Worm (Caenorhabditis elegans) whole organism, early embryonic: ENCODE measurements around the gene vha-17.

Experiments used
- B0310.2 ChIP-seq: sonication (generic microtip); optimal IDR thresholded peaks from 2 replicates; lab custom pipeline; 2016; ENCODE audit warnings: mild to moderate bottlenecking, missing genetic modification characterization, missing compliant biosample characterization
- F13C5.2 ChIP-seq: sonication (generic microtip); optimal IDR thresholded peaks from 2 replicates; lab custom pipeline; 2017; ENCODE audit warnings: mild to moderate bottlenecking, missing genetic modification characterization, inconsistent platforms, missing compliant biosample characterization
- aly-1 ChIP-seq: sonication (generic microtip); optimal IDR thresholded peaks from 2 replicates; lab custom pipeline; 2016; ENCODE audit warnings: missing genetic modification characterization, missing compliant biosample characterization
- ama-1 ChIP-seq: fragments of 150-350 bp; optimal IDR thresholded peaks from 2 replicates; lab custom pipeline; 2014
- ceh-13 ChIP-seq: fragments of 200-800 bp; sonication (Bioruptor generic); optimal IDR thresholded peaks from 2 replicates; lab custom pipeline; 2018; ENCODE audit warnings: mild to moderate bottlenecking, missing genetic modification characterization, missing compliant biosample characterization
- ceh-36 ChIP-seq: sonication (generic microtip); optimal IDR thresholded peaks from 2 replicates; lab custom pipeline; 2016; ENCODE audit warnings: missing genetic modification characterization, inconsistent platforms, missing compliant biosample characterization
- ets-7 ChIP-seq: sonication (generic microtip); optimal IDR thresholded peaks from 2 replicates; lab custom pipeline; 2016; ENCODE audit warnings: missing genotype, missing genetic modification characterization, missing compliant biosample characterization
- flt-1 ChIP-seq: fragments of 200-800 bp; sonication (Bioruptor generic); IDR thresholded peaks from 2 replicates; pipeline ENCODE4 v1.3.6; 2022; ENCODE audit warnings: missing genetic modification characterization, missing compliant biosample characterization
- hmbx-1 ChIP-seq: sonication (generic microtip); optimal IDR thresholded peaks from 2 replicates; lab custom pipeline; 2016; ENCODE audit warnings: mild to moderate bottlenecking, missing genetic modification characterization, missing compliant biosample characterization
- hmg-4 ChIP-seq: fragments of 200-800 bp; sonication (Bioruptor generic); optimal IDR thresholded peaks from 2 replicates; lab custom pipeline; 2018; ENCODE audit warnings: mild to moderate bottlenecking, missing genetic modification characterization, missing compliant biosample characterization
- hnd-1 ChIP-seq: sonication (generic microtip); optimal IDR thresholded peaks from 2 replicates; lab custom pipeline; 2016; ENCODE audit warnings: missing genetic modification characterization, missing compliant biosample characterization
- pes-1 ChIP-seq: fragments of 200-800 bp; sonication (Bioruptor generic); IDR thresholded peaks from 2 replicates; pipeline ENCODE4 v1.3.6; 2022; ENCODE audit warnings: missing genetic modification reagents, missing genetic modification characterization, missing compliant biosample characterization
- scrt-1 ChIP-seq: fragments of 200-800 bp; sonication (Bioruptor generic); IDR thresholded peaks from 2 replicates; pipeline ENCODE4 v1.3.6; 2022; ENCODE audit warnings: missing genetic modification characterization, missing compliant biosample characterization
- sea-1 ChIP-seq: fragments of 200-800 bp; sonication (Bioruptor generic); conservative IDR thresholded peaks from 2 replicates; pipeline ENCODE4 v1.3.6; 2022; ENCODE audit warnings: missing genetic modification characterization, missing compliant biosample characterization
- tbx-11 ChIP-seq: fragments of 200-800 bp; sonication (Bioruptor generic); IDR thresholded peaks from 2 replicates; pipeline ENCODE4 v1.3.6; 2022; ENCODE audit warnings: missing genetic modification characterization, missing compliant biosample characterization
- tbx-37 ChIP-seq: fragments of 200-800 bp; sonication (Bioruptor generic); conservative IDR thresholded peaks from 2 replicates; pipeline ENCODE4 v1.3.6; 2022; ENCODE audit warnings: missing genetic modification reagents, missing genetic modification characterization, missing compliant biosample characterization
- tra-4 ChIP-seq: sonication (generic microtip); optimal IDR thresholded peaks from 2 replicates; lab custom pipeline; 2017; ENCODE audit warnings: missing genetic modification characterization, missing compliant biosample characterization

The vha-17 gene

DNA sequence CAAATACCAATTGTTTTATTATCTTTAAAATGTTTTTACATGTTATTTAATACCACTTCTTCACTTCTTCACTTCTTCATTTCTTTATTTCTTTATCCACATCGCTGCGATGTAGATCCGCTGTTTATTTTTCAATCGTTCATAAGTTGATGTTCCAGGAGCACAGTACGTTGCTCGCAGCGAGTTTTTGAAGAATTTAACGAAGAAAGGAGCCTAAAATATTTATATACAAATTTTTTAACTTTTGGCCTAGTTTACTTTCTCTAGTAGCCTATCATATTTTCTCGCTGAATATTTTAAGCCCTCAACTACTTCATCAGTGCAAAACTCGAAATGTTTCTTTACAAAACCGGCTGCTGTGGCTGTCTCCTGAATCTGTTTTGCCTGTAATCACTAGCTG, 3.5 kb upstream of the vha-17 start:
- TF ChIP-seq ama-1 (lab: Kevin White, UChicago) (no peak), pes-1 (no peak), tra-4 (no peak), tbx-11 (no peak), hnd-1 (tag; lab: Kevin White, UChicago) (no peak), tbx-37 (GFP tag; lab: Robert Waterston, UW) (no peak), F13C5.2 (tag; lab: Kevin White, UChicago) (no peak), sea-1 (GFP tag; lab: Robert Waterston, UW) (no peak), ceh-36 (tag; lab: Kevin White, UChicago) (no peak), hmg-4 (no peak), hmbx-1 (tag; lab: Kevin White, UChicago) (no peak)

DNA sequence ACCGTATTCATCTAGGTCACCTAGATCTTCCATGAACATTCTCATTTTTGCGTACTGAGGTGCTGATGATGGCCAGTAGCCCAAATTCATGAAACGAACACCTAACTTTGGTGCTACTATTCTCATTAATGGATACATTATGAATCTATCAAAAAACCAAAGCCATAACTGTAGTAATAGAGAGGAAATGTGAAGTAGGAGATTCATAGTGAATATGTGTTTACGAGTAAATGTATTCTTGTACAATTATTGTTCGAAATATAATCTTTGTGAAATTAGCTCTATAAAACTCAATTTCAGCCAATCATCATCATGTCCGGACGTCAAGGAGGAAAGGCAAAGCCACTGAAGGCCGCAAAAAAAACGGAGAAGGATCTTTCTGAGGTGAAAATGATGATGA, 2.5 kb upstream of the vha-17 start, which contains the start of the genes F49C12.11 and nemt-1:
TSS of gene F49C12.11 (plus strand) at position 301 of the 400 bp plus-strand sequence.
TSS of gene nemt-1 (minus strand) at position 360 of the 400 bp plus-strand sequence.
- no peak for TF ChIP-seq aly-1 (tag; lab: Kevin White, UChicago)
- no peak for TF ChIP-seq F13C5.2 (tag; lab: Kevin White, UChicago)
- no peak for TF ChIP-seq ets-7 (tag; lab: Kevin White, UChicago)
- no peak for TF ChIP-seq ceh-36 (tag; lab: Kevin White, UChicago)
- TF ChIP-seq pes-1 = no peak
- TF ChIP-seq tbx-37 (GFP tag; lab: Robert Waterston, UW) = no peak
- TF ChIP-seq tra-4 = no peak

DNA sequence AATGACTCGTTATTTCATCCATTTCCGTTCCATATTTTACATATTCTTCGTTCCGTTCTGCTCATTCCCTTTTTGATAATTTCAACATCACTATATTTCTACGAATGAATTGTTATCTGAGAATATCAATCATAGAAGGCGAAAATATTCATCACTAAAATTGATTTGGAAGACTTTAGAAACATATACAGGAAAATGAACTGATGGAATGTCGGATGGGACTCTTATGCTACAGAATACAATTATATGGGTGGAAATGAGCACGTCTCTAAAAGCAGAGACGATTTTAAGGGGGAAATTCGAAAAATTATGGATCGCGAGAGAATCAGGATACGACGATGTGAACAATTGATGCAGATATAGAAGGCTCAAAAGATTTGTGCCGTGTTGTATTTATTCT, 1.6 kb upstream of the vha-17 start:
- no peak for TF ChIP-seq hmg-4
- TF ChIP-seq tra-4 = no peak
- no peak for TF ChIP-seq ceh-13 (GFP tag; lab: Kevin White, UChicago)
- no peak for TF ChIP-seq aly-1 (tag; lab: Kevin White, UChicago)
- no peak for TF ChIP-seq flt-1
- no peak for TF ChIP-seq B0310.2 (tag; lab: Kevin White, UChicago)
- TF ChIP-seq hmbx-1 (tag; lab: Kevin White, UChicago) = no peak
- TF ChIP-seq sea-1 (GFP tag; lab: Robert Waterston, UW) = no peak
- no peak for TF ChIP-seq ceh-36 (tag; lab: Kevin White, UChicago)
- TF ChIP-seq ama-1 (lab: Kevin White, UChicago) = no peak
- TF ChIP-seq tbx-37 (GFP tag; lab: Robert Waterston, UW) = no peak
- no peak for TF ChIP-seq hnd-1 (tag; lab: Kevin White, UChicago)

DNA sequence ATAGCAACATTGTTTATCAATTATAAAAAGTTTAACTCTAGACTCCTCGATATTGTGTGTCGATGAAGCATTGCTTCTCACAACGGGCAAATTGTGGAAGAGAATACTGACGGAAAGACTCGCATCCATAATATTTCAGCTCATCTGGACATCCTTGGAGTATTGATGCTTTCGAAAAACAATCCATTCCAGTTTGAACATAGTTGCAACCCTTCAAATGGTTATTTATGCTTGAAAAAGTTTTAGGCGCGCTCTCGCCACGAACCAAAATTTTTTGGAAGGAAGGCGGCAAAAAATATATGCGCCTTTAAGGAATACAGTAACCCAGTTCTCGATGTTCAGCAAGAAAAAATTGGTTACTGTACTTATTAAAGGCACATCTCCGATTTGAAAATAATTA, 888 bp downstream of the vha-17 start:
- no peak for TF ChIP-seq tra-4
- no peak for TF ChIP-seq ceh-13 (GFP tag; lab: Kevin White, UChicago)
- TF ChIP-seq hmbx-1 (tag; lab: Kevin White, UChicago) = no peak
- TF ChIP-seq hmg-4 = no peak
- TF ChIP-seq B0310.2 (tag; lab: Kevin White, UChicago) = no peak
- no peak for TF ChIP-seq ceh-36 (tag; lab: Kevin White, UChicago)
- no peak for TF ChIP-seq hnd-1 (tag; lab: Kevin White, UChicago)
- no peak for TF ChIP-seq tbx-11
- no peak for TF ChIP-seq pes-1
- TF ChIP-seq ets-7 (tag; lab: Kevin White, UChicago) = no peak

DNA sequence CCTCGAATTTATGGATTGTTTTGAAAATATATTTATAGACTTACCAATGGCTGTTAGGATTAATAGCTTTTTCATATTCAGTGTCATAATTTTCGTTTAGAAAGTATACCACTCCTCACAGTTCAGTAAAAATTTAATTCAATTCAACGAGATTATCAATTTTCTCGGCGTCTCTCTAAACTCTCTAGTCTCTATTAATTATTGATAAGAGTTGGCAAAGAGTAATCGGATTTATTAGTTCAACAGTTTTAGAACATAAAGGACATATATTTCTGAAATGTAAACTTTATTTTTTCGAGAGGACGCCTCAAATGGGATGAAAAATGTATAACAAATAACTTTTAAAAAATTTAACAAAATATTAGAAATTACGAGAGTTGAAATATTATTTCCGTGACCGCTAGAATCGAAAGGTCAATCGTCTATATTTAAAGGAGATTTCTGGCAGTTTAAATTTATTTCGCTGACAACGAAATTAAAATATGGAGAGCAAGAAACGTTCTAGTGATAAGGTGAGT, 2.4 kb downstream of the vha-17 start, which contains the start of the genes nspg-11 and F49C12.15:
TSS of gene nspg-11 (minus strand) at position 101 of the 518 bp plus-strand sequence.
TSS of gene F49C12.15 (plus strand) at position 468 of the 518 bp plus-strand sequence.
- TF ChIP-seq B0310.2 (tag; lab: Kevin White, UChicago) = no peak
- no peak for TF ChIP-seq hmbx-1 (tag; lab: Kevin White, UChicago)
- TF ChIP-seq tbx-37 (GFP tag; lab: Robert Waterston, UW) = no peak
- TF ChIP-seq ceh-13 (GFP tag; lab: Kevin White, UChicago) = no peak
- no peak for TF ChIP-seq aly-1 (tag; lab: Kevin White, UChicago)
- TF ChIP-seq scrt-1 (GFP tag; lab: Robert Waterston, UW) = no peak
- TF ChIP-seq hmg-4 = no peak
- no peak for TF ChIP-seq ceh-36 (tag; lab: Kevin White, UChicago)
- no peak for TF ChIP-seq tbx-11
- TF ChIP-seq ets-7 (tag; lab: Kevin White, UChicago) = no peak
- no peak for TF ChIP-seq ama-1 (lab: Kevin White, UChicago)
- no peak for TF ChIP-seq pes-1
- no peak for TF ChIP-seq hnd-1 (tag; lab: Kevin White, UChicago)
- TF ChIP-seq flt-1 = no peak
- no peak for TF ChIP-seq tra-4
- no peak for TF ChIP-seq sea-1 (GFP tag; lab: Robert Waterston, UW)
- TF ChIP-seq F13C5.2 (tag; lab: Kevin White, UChicago) = no peak

DNA sequence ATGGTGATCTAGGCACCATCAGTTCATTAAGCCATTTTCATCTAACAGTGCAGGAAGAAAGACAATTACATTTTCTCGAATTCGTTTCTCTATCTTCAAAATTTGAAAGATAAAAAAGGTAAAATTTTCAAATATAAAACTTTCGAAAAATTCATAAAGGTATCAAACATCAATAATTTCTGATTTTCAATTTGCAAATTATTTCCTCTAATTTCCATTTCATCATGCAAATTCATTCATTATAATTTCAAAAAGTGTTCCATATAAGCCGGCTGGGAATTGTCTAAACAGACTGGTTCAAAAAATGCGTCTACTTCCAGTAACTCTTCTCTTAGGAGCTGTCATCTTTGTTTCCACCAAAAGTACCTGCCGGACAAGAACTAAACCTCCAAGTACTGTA, 6.1 kb downstream of the vha-17 start, which contains the start of gene clec-183:
TSS of gene clec-183 (plus strand) at position 301 of the 400 bp plus-strand sequence.
- no peak for TF ChIP-seq ceh-36 (tag; lab: Kevin White, UChicago)
- no peak for TF ChIP-seq pes-1
- TF ChIP-seq B0310.2 (tag; lab: Kevin White, UChicago) = no peak
- no peak for TF ChIP-seq F13C5.2 (tag; lab: Kevin White, UChicago)
- TF ChIP-seq sea-1 (GFP tag; lab: Robert Waterston, UW) = no peak
- no peak for TF ChIP-seq hmg-4
- TF ChIP-seq hmbx-1 (tag; lab: Kevin White, UChicago) = no peak
- TF ChIP-seq ceh-13 (GFP tag; lab: Kevin White, UChicago) = no peak
- no peak for TF ChIP-seq hnd-1 (tag; lab: Kevin White, UChicago)
- TF ChIP-seq flt-1 = no peak
- TF ChIP-seq tbx-37 (GFP tag; lab: Robert Waterston, UW) = no peak
- TF ChIP-seq tra-4 = no peak
- TF ChIP-seq aly-1 (tag; lab: Kevin White, UChicago) = no peak
- no peak for TF ChIP-seq ama-1 (lab: Kevin White, UChicago)
- no peak for TF ChIP-seq scrt-1 (GFP tag; lab: Robert Waterston, UW)
- TF ChIP-seq ets-7 (tag; lab: Kevin White, UChicago) = no peak
- no peak for TF ChIP-seq tbx-11

DNA sequence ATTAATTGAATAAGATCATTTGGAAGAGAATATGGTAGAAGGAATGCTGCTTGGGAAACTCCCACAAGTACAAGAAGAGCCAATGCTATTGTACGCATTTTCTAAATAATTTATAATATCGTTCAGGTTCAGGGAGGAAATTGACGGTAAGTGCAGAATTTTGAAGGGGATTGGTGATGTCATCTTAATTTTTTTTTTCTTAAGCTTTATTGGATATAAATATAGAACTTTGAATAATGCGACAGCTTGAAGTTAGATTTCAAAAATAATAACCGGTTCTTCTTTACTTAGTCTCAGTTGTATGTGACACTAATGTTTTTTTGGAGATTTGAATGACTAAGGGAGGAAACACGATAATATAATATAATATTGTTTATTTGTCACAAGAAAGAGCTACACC, 9.2 kb downstream of the vha-17 start, which contains the start of gene nspg-7.1:
TSS of gene nspg-7.1 (minus strand) at position 101 of the 400 bp plus-strand sequence.
- TF ChIP-seq tbx-11 = no peak
- TF ChIP-seq ets-7 (tag; lab: Kevin White, UChicago) = no peak
- TF ChIP-seq scrt-1 (GFP tag; lab: Robert Waterston, UW) = no peak
